Worm (Caenorhabditis elegans): Measurements from ENCODE around the gene Y110A2AL.10.

- TF ChIP-seq him-1 (tag; optimal IDR thresholded peaks at IDR 0.05) (no peak), W03F9.2 (tag; optimal IDR thresholded peaks at IDR 0.05) (no peak)
These were observed 30.2 kb downstream of the Y110A2AL.10 start, which contains the start of gene Y110A2AL.6 for ce11 chrII:2841529-2841928.

Data from whole organism, L4/young adult.